Worm (Caenorhabditis elegans) whole organism, midembryonic: Measurements from ENCODE around the gene qui-1.

Source experiments
- T22C8.4 ChIP-seq: fragments of 200-800 bp; sonication (Bioruptor generic); IDR thresholded peaks from 2 replicates; pipeline ENCODE4 v1.3.6; 2022; ENCODE audit warnings: missing genetic modification characterization, missing compliant biosample characterization
- cog-1 ChIP-seq: sonication (generic microtip); optimal IDR thresholded peaks from 2 replicates; lab custom pipeline; 2016; ENCODE audit warnings: missing genetic modification characterization, missing compliant biosample characterization
- flt-1 ChIP-seq: fragments of 200-800 bp; sonication (Bioruptor generic); IDR thresholded peaks from 2 replicates; pipeline ENCODE4 v1.3.6; 2022; ENCODE audit warnings: missing genetic modification characterization, missing compliant biosample characterization
- klf-2 ChIP-seq: fragments of 200-800 bp; sonication (Bioruptor generic); conservative IDR thresholded peaks from 2 replicates; pipeline ENCODE4 v1.3.6; 2022; ENCODE audit warnings: missing genetic modification reagents, missing genetic modification characterization, missing compliant biosample characterization
- med-1 ChIP-seq: sonication (generic microtip); optimal IDR thresholded peaks from 2 replicates; lab custom pipeline; 2017; ENCODE audit warnings: missing genetic modification characterization, mild to moderate bottlenecking, missing compliant biosample characterization, antibody characterized with exemption, missing genetic modification reagents; ENCODE audit not compliant: insufficient read depth
- ref-1 ChIP-seq: fragments of 200-800 bp; sonication (Bioruptor generic); conservative IDR thresholded peaks from 2 replicates; pipeline ENCODE4 v1.3.6; 2022; ENCODE audit warnings: missing genetic modification reagents, missing genetic modification characterization, missing compliant biosample characterization
- tab-1 ChIP-seq: fragments of 200-800 bp; sonication (Bioruptor generic); IDR thresholded peaks from 2 replicates; pipeline ENCODE4 v1.3.6; 2022; ENCODE audit warnings: missing genetic modification characterization, missing compliant biosample characterization
- ztf-23 ChIP-seq: fragments of 200-800 bp; sonication (Bioruptor generic); IDR thresholded peaks from 2 replicates; pipeline ENCODE4 v1.3.6; 2022; ENCODE audit warnings: missing genetic modification reagents, missing genetic modification characterization, missing compliant biosample characterization
- ztf-29 ChIP-seq: fragments of 200-800 bp; sonication (Bioruptor generic); IDR thresholded peaks from 2 replicates; pipeline ENCODE4 v1.3.6; 2022; ENCODE audit warnings: missing genetic modification reagents, missing genetic modification characterization, missing compliant biosample characterization

qui-1 gene

DNA sequence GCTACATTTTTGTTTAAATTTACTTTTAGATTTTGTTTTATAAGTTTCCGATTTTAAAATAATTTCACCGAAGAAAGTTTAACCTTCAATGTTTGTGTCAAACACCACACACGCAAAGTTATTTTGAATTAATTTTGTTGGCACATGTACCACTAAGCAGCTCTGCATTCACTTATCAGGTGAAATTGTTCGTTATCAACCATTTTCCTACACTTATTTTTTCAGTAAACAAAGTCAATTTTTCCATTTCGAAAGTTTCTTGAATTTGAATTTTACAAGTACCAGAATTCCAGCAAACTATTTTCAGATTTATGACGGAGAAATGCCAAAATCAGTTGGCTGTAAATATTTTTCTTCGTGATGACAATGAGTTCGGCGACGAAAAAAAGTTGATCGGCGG is 57.5 kb downstream of the qui-1 start, which contains the start of gene C08F11.3:
C08F11.3 (plus strand) TSS at position 301 of the 400 bp plus-strand sequence.
- TF ChIP-seq ztf-29 (GFP tag; lab: Robert Waterston, UW), result no peak
- TF ChIP-seq klf-2 (GFP tag; lab: Robert Waterston, UW), result no peak
- TF ChIP-seq tab-1 (GFP tag; lab: Robert Waterston, UW), result no peak
- no peak for TF ChIP-seq ztf-23 (GFP tag; lab: Robert Waterston, UW)

DNA sequence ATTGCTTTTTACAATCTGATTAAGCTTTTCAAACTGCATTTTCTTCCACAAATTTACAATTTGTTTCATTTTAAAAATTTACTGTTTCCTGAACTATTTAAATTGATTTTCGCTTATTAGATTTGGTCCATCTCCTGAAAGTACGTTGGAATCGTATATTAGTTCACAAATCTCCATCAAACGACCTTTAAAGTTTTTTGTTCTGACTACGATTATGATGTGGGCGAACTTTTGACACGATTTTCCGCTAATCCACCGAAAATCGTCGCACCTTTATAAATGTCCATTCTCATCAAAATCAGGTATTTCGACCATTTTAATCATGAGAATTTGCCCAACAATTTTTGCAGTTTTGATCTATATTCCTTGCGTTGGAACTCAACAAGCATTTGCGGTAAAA is 61.9 kb downstream of the qui-1 start, which contains the start of gene C08F11.1:
C08F11.1 (plus strand) TSS at position 301 of the 400 bp plus-strand sequence.
- TF ChIP-seq ztf-29 (GFP tag; lab: Robert Waterston, UW) (no peak), med-1 (GFP tag; lab: Kevin White, UChicago) (no peak), tab-1 (GFP tag; lab: Robert Waterston, UW) (no peak), klf-2 (GFP tag; lab: Robert Waterston, UW) (no peak), flt-1 (GFP tag; lab: Robert Waterston, UW) (no peak), ref-1 (GFP tag; lab: Robert Waterston, UW) (no peak), ztf-23 (GFP tag; lab: Robert Waterston, UW) (no peak), cog-1 (tag; lab: Kevin White, UChicago) (no peak), T22C8.4 (GFP tag; lab: Robert Waterston, UW) (no peak)
